Worm (Caenorhabditis elegans) whole organism, early embryonic: ENCODE results near the gene acr-14.
A peak's percentile ranks its signal among the peaks of the same experiment; 100 is the strongest.

ENCODE experiments used
- B0310.2 ChIP-seq: sonication (generic microtip); optimal IDR thresholded peaks from 2 replicates; lab custom pipeline; 2016; ENCODE audit warnings: mild to moderate bottlenecking, missing genetic modification characterization, missing compliant biosample characterization
- F13C5.2 ChIP-seq: sonication (generic microtip); optimal IDR thresholded peaks from 2 replicates; lab custom pipeline; 2017; ENCODE audit warnings: mild to moderate bottlenecking, missing genetic modification characterization, inconsistent platforms, missing compliant biosample characterization
- ama-1 ChIP-seq: fragments of 150-350 bp; optimal IDR thresholded peaks from 2 replicates; lab custom pipeline; 2014
- ceh-13 ChIP-seq: fragments of 200-800 bp; sonication (Bioruptor generic); optimal IDR thresholded peaks from 2 replicates; lab custom pipeline; 2018; ENCODE audit warnings: mild to moderate bottlenecking, missing genetic modification characterization, missing compliant biosample characterization
- ceh-36 ChIP-seq: sonication (generic microtip); optimal IDR thresholded peaks from 2 replicates; lab custom pipeline; 2016; ENCODE audit warnings: missing genetic modification characterization, inconsistent platforms, missing compliant biosample characterization
- flt-1 ChIP-seq: fragments of 200-800 bp; sonication (Bioruptor generic); IDR thresholded peaks from 2 replicates; pipeline ENCODE4 v1.3.6; 2022; ENCODE audit warnings: missing genetic modification characterization, missing compliant biosample characterization
- hmbx-1 ChIP-seq: sonication (generic microtip); optimal IDR thresholded peaks from 2 replicates; lab custom pipeline; 2016; ENCODE audit warnings: mild to moderate bottlenecking, missing genetic modification characterization, missing compliant biosample characterization
- hnd-1 ChIP-seq: sonication (generic microtip); optimal IDR thresholded peaks from 2 replicates; lab custom pipeline; 2016; ENCODE audit warnings: missing genetic modification characterization, missing compliant biosample characterization
- pes-1 ChIP-seq: fragments of 200-800 bp; sonication (Bioruptor generic); IDR thresholded peaks from 2 replicates; pipeline ENCODE4 v1.3.6; 2022; ENCODE audit warnings: missing genetic modification reagents, missing genetic modification characterization, missing compliant biosample characterization
- scrt-1 ChIP-seq: fragments of 200-800 bp; sonication (Bioruptor generic); IDR thresholded peaks from 2 replicates; pipeline ENCODE4 v1.3.6; 2022; ENCODE audit warnings: missing genetic modification characterization, missing compliant biosample characterization
- tbx-11 ChIP-seq: fragments of 200-800 bp; sonication (Bioruptor generic); IDR thresholded peaks from 2 replicates; pipeline ENCODE4 v1.3.6; 2022; ENCODE audit warnings: missing genetic modification characterization, missing compliant biosample characterization

DNA sequence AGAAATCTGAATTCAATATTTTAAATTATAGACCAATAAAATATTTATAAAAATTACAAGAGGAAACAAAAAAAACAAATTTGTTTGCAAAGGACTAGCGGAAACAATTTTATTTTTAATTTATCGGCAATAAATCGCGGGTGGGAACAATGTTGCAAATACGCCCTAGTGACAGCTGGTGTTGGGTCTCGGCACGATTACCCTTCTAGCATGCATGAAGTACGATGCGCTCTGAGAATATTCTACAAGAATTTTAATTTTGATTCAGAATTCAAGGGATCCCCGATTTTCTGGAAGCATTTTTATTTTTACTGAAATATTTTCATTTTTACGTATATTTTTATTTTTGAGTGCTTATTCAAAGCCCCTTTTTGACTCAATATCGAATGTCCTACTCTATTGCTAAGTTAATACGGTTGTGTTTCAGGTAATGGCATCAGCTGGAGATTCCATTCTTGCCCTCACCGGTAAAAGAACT, 8.1 kb upstream of the acr-14 start, which contains the start of the genes mig-5 and cct-1:
- TF ChIP-seq F13C5.2 (peak; percentile 85), hmbx-1 (no peak), ceh-36 (no peak), ceh-13 (GFP tag; lab: Kevin White, UChicago) (no peak), scrt-1 (no peak), ama-1 (lab: Kevin White, UChicago) (no peak), flt-1 (GFP tag; lab: Robert Waterston, UW) (peak; percentile 48; the same call in 1 of the 2 replicates), tbx-11 (GFP tag; lab: Robert Waterston, UW) (no peak), B0310.2 (no peak), pes-1 (GFP tag; lab: Robert Waterston, UW) (no peak), hnd-1 (tag; lab: Kevin White, UChicago) (no peak)
